Worm (Caenorhabditis elegans) whole organism, L1 larva: ENCODE measurements around the gene F49F1.17.

Experiments
- Y116A8C.19 ChIP-seq: sonication (generic microtip); optimal IDR thresholded peaks from 2 replicates; lab custom pipeline; 2016; ENCODE audit warnings: missing compliant biosample characterization, missing genetic modification characterization, borderline replicate concordance
- aha-1 ChIP-seq: fragments of 150-350 bp; optimal IDR thresholded peaks from 2 replicates; lab custom pipeline; 2014; ENCODE audit warnings: missing biosample characterization, missing genetic modification characterization
- alr-1 ChIP-seq: fragments of 200-800 bp; sonication (Bioruptor generic); optimal IDR thresholded peaks from 2 replicates; lab custom pipeline; 2018; ENCODE audit warnings: borderline replicate concordance, mild to moderate bottlenecking, missing genetic modification characterization, missing compliant biosample characterization
- aly-2 ChIP-seq: fragments of 150-350 bp; optimal IDR thresholded peaks from 2 replicates; lab custom pipeline; 2014; ENCODE audit warnings: missing biosample characterization, missing genetic modification characterization
- ama-1 ChIP-seq: fragments of 150-350 bp; optimal IDR thresholded peaks from 2 replicates; lab custom pipeline; 2014
- ceh-63 ChIP-seq: fragments of 200-800 bp; sonication (Bioruptor generic); optimal IDR thresholded peaks from 2 replicates; lab custom pipeline; 2018; ENCODE audit warnings: mild to moderate bottlenecking, missing genetic modification characterization, missing compliant biosample characterization
- ceh-82 ChIP-seq, 3 experiments: fragments of 150-350 bp in 1 of 3; sonication (generic microtip) in 2 of 3; optimal IDR thresholded peaks; 2 replicates each; lab custom pipeline; 2014 to 2017; ENCODE audit warnings: missing biosample characterization in 3 of 3, missing genetic modification characterization in 3 of 3
- ceh-88 ChIP-seq: fragments of 200-800 bp; sonication (Bioruptor generic); IDR thresholded peaks from 2 replicates; pipeline ENCODE4 v1.3.6; 2022; ENCODE audit warnings: missing genetic modification characterization, missing compliant biosample characterization
- ceh-90 ChIP-seq: sonication (generic microtip); optimal IDR thresholded peaks from 2 replicates; lab custom pipeline; 2016; ENCODE audit warnings: missing genetic modification characterization, missing compliant biosample characterization
- dpl-1 ChIP-seq, 3 experiments: fragments of 150-350 bp in 2 of 3; sonication (generic microtip) in 1 of 3; optimal IDR thresholded peaks; 2 replicates each; lab custom pipeline; 2014 to 2017; ENCODE audit warnings: missing biosample characterization in 3 of 3, missing genetic modification characterization in 3 of 3, missing genetic modification reagents in 3 of 3
- dsc-1 ChIP-seq: sonication (generic microtip); optimal IDR thresholded peaks from 2 replicates; lab custom pipeline; 2016; ENCODE audit warnings: mild to moderate bottlenecking, missing genetic modification characterization, missing compliant biosample characterization
- efl-1 ChIP-seq, 4 experiments: fragments of 150-350 bp; optimal IDR thresholded peaks in 3 of 4; peaks in 1 of 4; 1 replicate in 1 of 4; 2 replicates in 3 of 4; lab custom pipeline; 2014; ENCODE audit warnings: missing biosample characterization in 2 of 4, missing genetic modification characterization in 2 of 4, missing genetic modification reagents in 2 of 4
- efl-3 ChIP-seq: fragments of 200-800 bp; sonication (Bioruptor generic); optimal IDR thresholded peaks from 2 replicates; lab custom pipeline; 2018; ENCODE audit warnings: mild to moderate bottlenecking, missing genetic modification characterization, missing compliant biosample characterization
- egl-27 ChIP-seq, 2 experiments: fragments of 150-350 bp in 1 of 2; sonication (generic microtip); optimal IDR thresholded peaks; 3 replicates each; lab custom pipeline; 2017 to 2018; ENCODE audit warnings: missing biosample characterization in 2 of 2, missing genetic modification characterization in 2 of 2, missing genetic modification reagents in 2 of 2
- elt-2 ChIP-seq: sonication (generic microtip); optimal IDR thresholded peaks from 2 replicates; lab custom pipeline; 2016; ENCODE audit warnings: missing genetic modification characterization, mild to moderate bottlenecking, inconsistent platforms, missing compliant biosample characterization, missing genetic modification reagents
- fkh-10 ChIP-seq: sonication (generic microtip); optimal IDR thresholded peaks from 2 replicates; lab custom pipeline; 2017; ENCODE audit warnings: missing biosample characterization, missing genetic modification reagents, missing genetic modification characterization
- fkh-8 ChIP-seq: sonication (generic microtip); optimal IDR thresholded peaks from 2 replicates; lab custom pipeline; 2016; ENCODE audit warnings: mild to moderate bottlenecking, missing genetic modification characterization, missing compliant biosample characterization
- hlh-4 ChIP-seq: sonication (generic microtip); optimal IDR thresholded peaks from 2 replicates; lab custom pipeline; 2016; ENCODE audit warnings: mild to moderate bottlenecking, missing genetic modification characterization, missing compliant biosample characterization
- hpl-2 ChIP-seq: fragments of 150-350 bp; optimal IDR thresholded peaks from 2 replicates; lab custom pipeline; 2014; ENCODE audit warnings: missing biosample characterization, missing genetic modification reagents, missing genetic modification characterization
- irx-1 ChIP-seq: sonication (generic microtip); optimal IDR thresholded peaks from 2 replicates; lab custom pipeline; 2016; ENCODE audit warnings: missing genetic modification characterization, missing compliant biosample characterization
- lin-15B ChIP-seq: fragments of 150-350 bp; sonication (generic microtip); optimal IDR thresholded peaks from 3 replicates; lab custom pipeline; 2014; ENCODE audit warnings: missing biosample characterization, missing genetic modification characterization
- lin-35 ChIP-seq, 2 experiments: fragments of 150-350 bp; optimal IDR thresholded peaks; 2 replicates each; lab custom pipeline; 2014; ENCODE audit warnings: missing biosample characterization in 2 of 2, missing genetic modification characterization in 2 of 2, missing genetic modification reagents in 2 of 2
- lir-3 ChIP-seq: sonication (generic microtip); optimal IDR thresholded peaks from 2 replicates; lab custom pipeline; 2016; ENCODE audit warnings: mild to moderate bottlenecking, missing genetic modification characterization, moderate library complexity, missing compliant biosample characterization; ENCODE audit not compliant: poor library complexity
- lsy-2 ChIP-seq, 2 experiments: fragments of 150-350 bp; optimal IDR thresholded peaks; 2 replicates each; lab custom pipeline; 2014; ENCODE audit warnings: missing biosample characterization in 2 of 2, missing genetic modification characterization in 2 of 2
- mab-9 ChIP-seq: fragments of 200-800 bp; sonication (Bioruptor generic); IDR thresholded peaks from 2 replicates; pipeline ENCODE4 v1.3.6; 2022; ENCODE audit warnings: missing genetic modification reagents, missing genetic modification characterization, missing compliant biosample characterization
- mdl-1 ChIP-seq, 2 experiments: fragments of 150-350 bp; optimal IDR thresholded peaks; 2 replicates each; lab custom pipeline; 2014 to 2017; ENCODE audit warnings: missing biosample characterization in 2 of 2, missing genetic modification characterization in 2 of 2, inconsistent platforms in 1 of 2
- mep-1 ChIP-seq: fragments of 150-350 bp; optimal IDR thresholded peaks from 2 replicates; lab custom pipeline; 2014; ENCODE audit warnings: missing biosample characterization, missing genetic modification characterization
- nhr-11 ChIP-seq: fragments of 150-350 bp; optimal IDR thresholded peaks from 2 replicates; lab custom pipeline; 2014; ENCODE audit warnings: missing biosample characterization, missing genetic modification characterization
- nhr-19 ChIP-seq: fragments of 200-800 bp; sonication (Bioruptor generic); conservative IDR thresholded peaks from 2 replicates; pipeline ENCODE4 v1.3.6; 2022; ENCODE audit warnings: missing genetic modification characterization, missing compliant biosample characterization
- nhr-237 ChIP-seq: fragments of 150-350 bp; optimal IDR thresholded peaks from 2 replicates; lab custom pipeline; 2014; ENCODE audit warnings: missing biosample characterization, missing genetic modification characterization
- nhr-76 ChIP-seq: sonication (generic microtip); optimal IDR thresholded peaks from 2 replicates; lab custom pipeline; 2017; ENCODE audit warnings: missing biosample characterization, missing genetic modification characterization
- nhr-77 ChIP-seq: fragments of 150-350 bp; optimal IDR thresholded peaks from 2 replicates; lab custom pipeline; 2014; ENCODE audit warnings: missing biosample characterization, missing genetic modification characterization
- nhr-85 ChIP-seq: sonication (generic microtip); peaks from one replicate; lab custom pipeline; 2016; ENCODE audit warnings: missing genetic modification characterization, inconsistent platforms, missing compliant biosample characterization
- nhr-90 ChIP-seq: sonication (generic microtip); optimal IDR thresholded peaks from 2 replicates; lab custom pipeline; 2016; ENCODE audit warnings: mild to moderate bottlenecking, missing genetic modification characterization, missing compliant biosample characterization; ENCODE audit not compliant: poor library complexity
- pag-3 ChIP-seq: sonication (generic microtip); optimal IDR thresholded peaks from 2 replicates; lab custom pipeline; 2017; ENCODE audit warnings: missing genetic modification characterization, mild to moderate bottlenecking, missing compliant biosample characterization, antibody characterized with exemption, borderline replicate concordance; ENCODE audit not compliant: insufficient read depth
- pax-3 ChIP-seq: fragments of 200-800 bp; sonication (Bioruptor generic); optimal IDR thresholded peaks from 2 replicates; lab custom pipeline; 2018; ENCODE audit warnings: mild to moderate bottlenecking, missing genetic modification characterization, moderate library complexity, missing compliant biosample characterization
- skn-1 ChIP-seq: fragments of 150-350 bp; optimal IDR thresholded peaks from 2 replicates; lab custom pipeline; 2014; ENCODE audit warnings: missing biosample characterization, missing genetic modification characterization
- sox-4 ChIP-seq: sonication (generic microtip); optimal IDR thresholded peaks from 2 replicates; lab custom pipeline; 2016; ENCODE audit warnings: missing genetic modification characterization, missing compliant biosample characterization
- tlp-1 ChIP-seq: fragments of 150-350 bp; optimal IDR thresholded peaks from 2 replicates; lab custom pipeline; 2014; ENCODE audit warnings: missing biosample characterization, missing genetic modification characterization
- unc-130 ChIP-seq: fragments of 150-350 bp; optimal IDR thresholded peaks from 2 replicates; lab custom pipeline; 2017; ENCODE audit warnings: missing biosample characterization, missing genetic modification characterization, inconsistent platforms
- unc-86 ChIP-seq: sonication (generic microtip); optimal IDR thresholded peaks from 2 replicates; lab custom pipeline; 2016; ENCODE audit warnings: missing genetic modification characterization, missing compliant biosample characterization

F49F1.17 gene

ce11 chrIV:4177560-4177959 is 41.9 kb upstream of the F49F1.17 start:
- no peak for TF ChIP-seq mdl-1 (tag; optimal IDR thresholded peaks at IDR 0.05; lab: Kevin White, UChicago)
- TF ChIP-seq nhr-237 (tag; lab: Kevin White, UChicago): no peak
- TF ChIP-seq ceh-82 (tag; optimal IDR thresholded peaks at IDR 0.05; lab: Kevin White, UChicago): no peak
- TF ChIP-seq lin-15B (tag; lab: Kevin White, UChicago): peak; percentile 23
- TF ChIP-seq sox-4: no peak
- no peak for TF ChIP-seq elt-2 (tag; lab: Kevin White, UChicago)
- no peak for TF ChIP-seq lin-35 (GFP tag; optimal IDR thresholded peaks at IDR 0.05; lab: Kevin White, UChicago)
- peak in 1 of 3 experiments; percentile 10 for TF ChIP-seq dpl-1 (GFP tag; optimal IDR thresholded peaks at IDR 0.05; lab: Kevin White, UChicago)
- no peak for TF ChIP-seq Y116A8C.19 (tag; lab: Kevin White, UChicago)
- no peak for TF ChIP-seq nhr-19 (GFP tag; lab: Robert Waterston, UW)
- TF ChIP-seq efl-1 (optimal IDR thresholded peaks at IDR 0.05; lab: Kevin White, UChicago): peak; percentile 13 to 28
- peak; percentile 29 to 91 for TF ChIP-seq efl-1 (GFP tag; optimal IDR thresholded peaks at IDR 0.05 in 1 of 2; lab: Kevin White, UChicago)
- no peak for TF ChIP-seq mep-1 (tag; lab: Kevin White, UChicago)
- TF ChIP-seq nhr-90 (tag; lab: Kevin White, UChicago): no peak
- no peak for TF ChIP-seq pag-3 (tag; lab: Kevin White, UChicago)

ce11 chrIV:4176659-4177058 is 41.0 kb upstream of the F49F1.17 start:
- TF ChIP-seq nhr-85 (tag; lab: Kevin White, UChicago): peak; percentile 33
- no peak for TF ChIP-seq ama-1 (lab: Kevin White, UChicago)
- no peak for TF ChIP-seq dsc-1 (tag; lab: Kevin White, UChicago)
- TF ChIP-seq dpl-1 (GFP tag; optimal IDR thresholded peaks at IDR 0.05; lab: Kevin White, UChicago): peak in 1 of 3 experiments; percentile 9
- TF ChIP-seq pax-3 (tag; lab: Kevin White, UChicago): no peak
- no peak for TF ChIP-seq irx-1
- TF ChIP-seq ceh-63 (GFP tag; lab: Kevin White, UChicago): no peak
- no peak for TF ChIP-seq efl-1 (optimal IDR thresholded peaks at IDR 0.05; lab: Kevin White, UChicago)
- TF ChIP-seq efl-1 (GFP tag; optimal IDR thresholded peaks at IDR 0.05 in 1 of 2; lab: Kevin White, UChicago): peak; percentile 38 to 51

- TF ChIP-seq aha-1 (tag; lab: Kevin White, UChicago): no peak
- no peak for TF ChIP-seq fkh-8 (tag; lab: Kevin White, UChicago)
- no peak for TF ChIP-seq egl-27 (tag; optimal IDR thresholded peaks at IDR 0.05; lab: Kevin White, UChicago)
- TF ChIP-seq fkh-10: no peak
- TF ChIP-seq nhr-237 (tag; lab: Kevin White, UChicago): no peak
- TF ChIP-seq nhr-77 (tag; lab: Kevin White, UChicago): no peak
- no peak for TF ChIP-seq mep-1 (tag; lab: Kevin White, UChicago)
- no peak for TF ChIP-seq aly-2 (tag; lab: Kevin White, UChicago)
- TF ChIP-seq lir-3 (tag; lab: Kevin White, UChicago): no peak
- TF ChIP-seq unc-130 (tag; lab: Kevin White, UChicago): no peak
- no peak for TF ChIP-seq nhr-11 (tag; lab: Kevin White, UChicago)
- TF ChIP-seq, all 84 proteins: peak for 0
Measured at ce11 chrIV:4176088-4176487, 40.4 kb upstream of the F49F1.17 start, which contains the start of gene dnj-15. Gene dnj-15 (plus strand): TSS chrIV:4176388.

- no peak for TF ChIP-seq unc-86
Measured at ce11 chrIV:4173789-4174188, 38.1 kb upstream of the F49F1.17 start, which contains the start of gene rnp-3. Gene rnp-3 (plus strand): TSS chrIV:4174089.

ce11 chrIV:4172242-4172641 is 36.6 kb upstream of the F49F1.17 start:
- TF ChIP-seq dsc-1 (tag; lab: Kevin White, UChicago): no peak
- TF ChIP-seq hlh-4 (tag; lab: Kevin White, UChicago): no peak
- no peak for TF ChIP-seq ceh-88
- TF ChIP-seq alr-1: no peak
- TF ChIP-seq hpl-2 (GFP tag; lab: Kevin White, UChicago): no peak
- no peak for TF ChIP-seq lin-35 (GFP tag; optimal IDR thresholded peaks at IDR 0.05; lab: Kevin White, UChicago)
- TF ChIP-seq lsy-2 (tag; optimal IDR thresholded peaks at IDR 0.05; lab: Kevin White, UChicago): no peak
- TF ChIP-seq efl-3 (GFP tag; lab: Kevin White, UChicago): no peak
- TF ChIP-seq aly-2 (tag; lab: Kevin White, UChicago): no peak
- TF ChIP-seq mab-9: no peak
- TF ChIP-seq ceh-90 (tag; lab: Kevin White, UChicago): no peak
- no peak for TF ChIP-seq mep-1 (tag; lab: Kevin White, UChicago)
- no peak for TF ChIP-seq dpl-1 (GFP tag; optimal IDR thresholded peaks at IDR 0.05; lab: Kevin White, UChicago)
- TF ChIP-seq unc-130 (tag; lab: Kevin White, UChicago): no peak
- TF ChIP-seq skn-1 (tag; lab: Kevin White, UChicago): no peak
- no peak for TF ChIP-seq tlp-1 (tag; lab: Kevin White, UChicago)
- TF ChIP-seq nhr-85 (tag; lab: Kevin White, UChicago): no peak
- no peak for TF ChIP-seq nhr-90 (tag; lab: Kevin White, UChicago)
- TF ChIP-seq nhr-76: no peak
- TF ChIP-seq, all 84 proteins: peak for 0
